Fruit fly (Drosophila melanogaster) whole organism, prepupa: ENCODE measurements around the gene CG31342.
A peak's percentile ranks its signal among the peaks of the same experiment; 100 is the strongest.

ENCODE experiments used
- Blimp-1 ChIP-seq: fragments of 200-800 bp; sonication (Bioruptor generic); optimal IDR thresholded peaks from 3 replicates; lab custom pipeline; 2017; ENCODE audit warnings: missing biosample characterization, missing genetic modification characterization, mild to moderate bottlenecking, moderate library complexity, missing genetic modification reagents
- CG10631 ChIP-seq: fragments of 200-800 bp; sonication (Bioruptor generic); optimal IDR thresholded peaks from 2 replicates; lab custom pipeline; 2016; ENCODE audit warnings: missing biosample characterization, missing genetic modification characterization
- CG10669 ChIP-seq: fragments of 200-800 bp; sonication (Bioruptor generic); optimal IDR thresholded peaks from 3 replicates; lab custom pipeline; 2018; ENCODE audit warnings: missing biosample characterization, mild to moderate bottlenecking, missing genetic modification characterization, moderate library complexity
- CG11294 ChIP-seq: fragments of 200-800 bp; sonication (Bioruptor generic); IDR thresholded peaks from 2 replicates; pipeline ENCODE4 v1.3.6; 2022; ENCODE audit warnings: missing biosample characterization, missing genetic modification characterization
- CG11762 ChIP-seq: fragments of 200-800 bp; sonication (Bioruptor generic); optimal IDR thresholded peaks from 3 replicates; lab custom pipeline; 2016; ENCODE audit warnings: missing biosample characterization, missing genetic modification characterization; ENCODE audit not compliant: insufficient read depth
- CG11902 ChIP-seq: fragments of 200-800 bp; sonication (Bioruptor generic); optimal IDR thresholded peaks from 3 replicates; lab custom pipeline; 2016; ENCODE audit warnings: missing biosample characterization, missing genetic modification characterization
- CG15336 ChIP-seq: fragments of 200-800 bp; sonication (Bioruptor generic); IDR thresholded peaks from 2 replicates; pipeline ENCODE4 v1.3.6; 2022; ENCODE audit warnings: missing biosample characterization, missing genetic modification characterization
- CG1621 ChIP-seq: fragments of 200-800 bp; sonication (Bioruptor generic); optimal IDR thresholded peaks from 3 replicates; lab custom pipeline; 2018; ENCODE audit warnings: missing biosample characterization, mild to moderate bottlenecking, missing genetic modification characterization
- CG16779 ChIP-seq: fragments of 200-800 bp; sonication (Bioruptor generic); optimal IDR thresholded peaks from 3 replicates; lab custom pipeline; 2017; ENCODE audit warnings: missing biosample characterization, mild to moderate bottlenecking, missing genetic modification characterization
- CG31627 ChIP-seq: fragments of 200-800 bp; sonication (Bioruptor generic); optimal IDR thresholded peaks from 3 replicates; lab custom pipeline; 2016; ENCODE audit warnings: missing biosample characterization, missing genetic modification characterization
- CG32006 ChIP-seq: fragments of 200-800 bp; sonication (Bioruptor generic); optimal IDR thresholded peaks from 3 replicates; lab custom pipeline; 2017; ENCODE audit warnings: missing biosample characterization, mild to moderate bottlenecking, missing genetic modification characterization
- CG4318 ChIP-seq: fragments of 200-800 bp; sonication (Bioruptor generic); optimal IDR thresholded peaks from 3 replicates; lab custom pipeline; 2017; ENCODE audit warnings: missing biosample characterization, mild to moderate bottlenecking, missing genetic modification characterization
- CG6163 ChIP-seq: fragments of 200-800 bp; sonication (Bioruptor generic); IDR thresholded peaks from 3 replicates; pipeline ENCODE4 v1.3.6; 2022; ENCODE audit warnings: missing biosample characterization, missing genetic modification characterization
- CG6276 ChIP-seq: fragments of 200-800 bp; sonication (Bioruptor generic); optimal IDR thresholded peaks from 2 replicates; lab custom pipeline; 2017; ENCODE audit warnings: missing biosample characterization, mild to moderate bottlenecking, missing genetic modification characterization
- CG6792 ChIP-seq: fragments of 200-800 bp; sonication (Bioruptor generic); optimal IDR thresholded peaks from 3 replicates; lab custom pipeline; 2016; ENCODE audit warnings: missing biosample characterization, missing genetic modification characterization
- CG7368 ChIP-seq: fragments of 200-800 bp; sonication (Bioruptor generic); optimal IDR thresholded peaks from 3 replicates; lab custom pipeline; 2016; ENCODE audit warnings: missing biosample characterization, missing genetic modification characterization
- CG8319 ChIP-seq: fragments of 200-800 bp; sonication (Bioruptor generic); optimal IDR thresholded peaks from 3 replicates; lab custom pipeline; 2016; ENCODE audit warnings: missing biosample characterization, missing genetic modification characterization
- CG8632 ChIP-seq: fragments of 200-800 bp; sonication (Bioruptor generic); optimal IDR thresholded peaks from 3 replicates; lab custom pipeline; 2016; ENCODE audit warnings: missing biosample characterization, missing genetic modification characterization
- CG9139 ChIP-seq: fragments of 200-800 bp; sonication (Bioruptor generic); optimal IDR thresholded peaks from 3 replicates; lab custom pipeline; 2017; ENCODE audit warnings: missing biosample characterization, mild to moderate bottlenecking, missing genetic modification characterization
- Eip75B ChIP-seq: fragments of 200-800 bp; sonication (Bioruptor generic); optimal IDR thresholded peaks from 3 replicates; lab custom pipeline; 2016; ENCODE audit warnings: missing biosample characterization, missing genetic modification characterization
- Eip78C ChIP-seq: fragments of 200-800 bp; sonication (Bioruptor generic); peaks from one replicate; lab custom pipeline; 2016; ENCODE audit warnings: missing biosample characterization, missing genetic modification characterization
- Ets96B ChIP-seq: fragments of 200-800 bp; optimal IDR thresholded peaks from 2 replicates; lab custom pipeline; 2019; ENCODE audit warnings: missing biosample characterization, mild to moderate bottlenecking, missing genetic modification characterization, moderate library complexity
- Gug ChIP-seq: fragments of 200-800 bp; sonication (Bioruptor generic); IDR thresholded peaks from 2 replicates; pipeline ENCODE4 v1.3.6; 2022; ENCODE audit warnings: missing biosample characterization, missing genetic modification characterization
- Hr38 ChIP-seq: sonication (Bioruptor generic); optimal IDR thresholded peaks from 2 replicates; lab custom pipeline; 2016; ENCODE audit warnings: missing biosample characterization, missing genetic modification characterization
- Hr39 ChIP-seq: fragments of 200-800 bp; sonication (Bioruptor generic); optimal IDR thresholded peaks from 2 replicates; lab custom pipeline; 2016; ENCODE audit warnings: missing biosample characterization, missing genetic modification characterization
- Hr4 ChIP-seq: fragments of 200-800 bp; sonication (Bioruptor generic); optimal IDR thresholded peaks from 3 replicates; lab custom pipeline; 2016; ENCODE audit warnings: missing biosample characterization, missing genetic modification characterization
- OdsH ChIP-seq: fragments of 200-800 bp; sonication (Bioruptor generic); optimal IDR thresholded peaks from 3 replicates; lab custom pipeline; 2016; ENCODE audit warnings: missing biosample characterization, missing genetic modification characterization
- Smox ChIP-seq: fragments of 200-800 bp; sonication (Bioruptor generic); optimal IDR thresholded peaks from 3 replicates; lab custom pipeline; 2016; ENCODE audit warnings: missing biosample characterization, missing genetic modification characterization
- Sox102F ChIP-seq: fragments of 200-800 bp; sonication (Bioruptor generic); optimal IDR thresholded peaks from 2 replicates; lab custom pipeline; 2016; ENCODE audit warnings: missing biosample characterization, mild to moderate bottlenecking, missing genetic modification characterization
- Sox14 ChIP-seq: fragments of 200-800 bp; sonication (Bioruptor generic); optimal IDR thresholded peaks from 3 replicates; lab custom pipeline; 2016; ENCODE audit warnings: missing biosample characterization, missing genetic modification characterization
- Sox15 ChIP-seq: fragments of 200-800 bp; sonication (Bioruptor generic); optimal IDR thresholded peaks from 3 replicates; lab custom pipeline; 2016; ENCODE audit warnings: missing biosample characterization, missing genetic modification characterization
- achi ChIP-seq: fragments of 200-800 bp; sonication (Bioruptor generic); optimal IDR thresholded peaks from 3 replicates; lab custom pipeline; 2016; ENCODE audit warnings: missing biosample characterization, missing genetic modification characterization
- acj6 ChIP-seq: fragments of 200-800 bp; sonication (Bioruptor generic); optimal IDR thresholded peaks from 3 replicates; lab custom pipeline; 2016; ENCODE audit warnings: missing biosample characterization, missing genetic modification characterization
- cyc ChIP-seq: fragments of 200-800 bp; sonication (Bioruptor generic); optimal IDR thresholded peaks from 3 replicates; lab custom pipeline; 2016; ENCODE audit warnings: missing biosample characterization, missing genetic modification characterization
- dac ChIP-seq: fragments of 200-800 bp; sonication (Bioruptor generic); optimal IDR thresholded peaks from 2 replicates; lab custom pipeline; 2017; ENCODE audit warnings: missing biosample characterization, mild to moderate bottlenecking, missing genetic modification characterization
- dsx ChIP-seq: fragments of 200-800 bp; optimal IDR thresholded peaks from 3 replicates; lab custom pipeline; 2019; ENCODE audit warnings: missing biosample characterization, mild to moderate bottlenecking, missing genetic modification characterization, moderate library complexity; ENCODE audit not compliant: poor library complexity, severe bottlenecking
- eg ChIP-seq: fragments of 200-800 bp; sonication (Bioruptor generic); IDR thresholded peaks from 3 replicates; pipeline ENCODE4 v1.3.6; 2022; ENCODE audit warnings: missing biosample characterization, missing genetic modification characterization
- esn ChIP-seq: fragments of 200-800 bp; sonication (Bioruptor generic); optimal IDR thresholded peaks from 2 replicates; lab custom pipeline; 2016; ENCODE audit warnings: missing biosample characterization, mild to moderate bottlenecking, missing genetic modification characterization, moderate library complexity
- fd59A ChIP-seq: fragments of 200-800 bp; sonication (Bioruptor generic); optimal IDR thresholded peaks from 2 replicates; lab custom pipeline; 2017; ENCODE audit warnings: missing biosample characterization, mild to moderate bottlenecking, missing genetic modification characterization, missing genetic modification reagents
- lz ChIP-seq: fragments of 200-800 bp; sonication (Bioruptor generic); optimal IDR thresholded peaks from 3 replicates; lab custom pipeline; 2016; ENCODE audit warnings: missing biosample characterization, missing genetic modification characterization
- net ChIP-seq: fragments of 200-800 bp; sonication (Bioruptor generic); optimal IDR thresholded peaks from 3 replicates; lab custom pipeline; 2016; ENCODE audit warnings: missing biosample characterization, missing genetic modification characterization
- spab ChIP-seq: fragments of 200-800 bp; sonication (Bioruptor generic); optimal IDR thresholded peaks from 2 replicates; lab custom pipeline; 2017; ENCODE audit warnings: missing biosample characterization, mild to moderate bottlenecking, missing genetic modification characterization, missing genetic modification reagents
- ss ChIP-seq, 2 experiments: fragments of 200-800 bp; sonication (Bioruptor generic); optimal IDR thresholded peaks; 2 replicates in 1 of 2; 3 replicates in 1 of 2; lab custom pipeline; 2017 to 2018; ENCODE audit warnings: mild to moderate bottlenecking in 2 of 2, missing biosample characterization in 2 of 2, missing genetic modification characterization in 2 of 2, moderate library complexity in 1 of 2
- svp ChIP-seq: fragments of 200-800 bp; sonication (Bioruptor generic); peaks from one replicate; lab custom pipeline; 2016; ENCODE audit warnings: missing biosample characterization, missing genetic modification characterization
- topi ChIP-seq: fragments of 200-800 bp; sonication (Bioruptor generic); optimal IDR thresholded peaks from 3 replicates; lab custom pipeline; 2016; ENCODE audit warnings: missing biosample characterization, missing genetic modification characterization
- vri ChIP-seq: fragments of 200-800 bp; sonication (Bioruptor generic); optimal IDR thresholded peaks from 3 replicates; lab custom pipeline; 2016; ENCODE audit warnings: missing biosample characterization, mild to moderate bottlenecking, missing genetic modification characterization

The CG31342 gene

DNA sequence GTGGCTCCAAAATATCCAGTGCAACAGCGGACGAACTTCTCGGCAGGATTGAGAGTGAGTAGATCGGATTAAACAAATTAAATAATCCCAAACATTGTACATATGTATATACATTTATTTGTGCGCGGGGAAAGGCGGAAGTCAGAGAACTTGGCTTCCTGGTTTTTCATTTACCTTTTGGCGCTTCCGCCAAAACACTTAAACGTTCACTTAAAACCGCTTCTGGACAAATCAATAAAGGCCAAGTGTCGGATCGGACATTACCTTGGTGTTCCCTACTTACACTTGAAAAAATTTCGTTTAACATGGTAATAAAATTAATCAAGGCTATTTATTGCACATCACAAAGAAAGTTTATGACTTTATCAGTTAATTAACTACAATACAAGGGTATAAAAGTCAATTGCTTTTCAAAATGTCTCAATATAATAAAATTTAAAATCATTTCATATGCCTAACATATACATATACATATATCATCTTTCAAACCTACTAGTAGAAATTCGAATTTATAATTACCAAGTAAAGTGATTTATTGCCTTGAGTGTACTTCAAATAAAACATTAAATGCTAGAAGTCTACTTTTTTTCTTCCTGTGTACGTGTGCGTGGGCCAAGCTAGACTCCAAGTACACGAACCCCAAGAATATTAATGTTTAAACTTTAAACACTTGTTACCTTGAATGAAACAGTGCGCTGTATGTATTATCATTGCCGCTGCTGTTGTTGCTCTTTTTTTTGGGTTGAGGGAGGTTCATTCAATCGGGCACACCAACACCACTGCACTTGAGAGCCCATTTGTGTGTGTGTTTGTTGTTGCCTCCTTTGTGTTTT, 4.3 kb upstream of the CG31342 start (continued):
- TF ChIP-seq eg (peak; percentile 79), acj6 (peak; percentile 72), CG10669 (peak; percentile 77), Eip75B (GFP tag; lab: Kevin White, UChicago) (peak; percentile 81), CG11294 (0 out of 2 replicates have a peak, but pooled peaks have one; percentile 67), CG6163 (GFP tag; lab: Robert Waterston, UW) (peak; percentile 62), ss (GFP tag; optimal IDR thresholded peaks at IDR 0.05; lab: Kevin White, UChicago) (peak; percentile 55 to 76), Smox (GFP tag; lab: Kevin White, UChicago) (peak; percentile 74), CG15336 (GFP tag; lab: Robert Waterston, UW) (peak; percentile 79), esn (GFP tag; lab: Kevin White, UChicago) (peak; percentile 85)

DNA sequence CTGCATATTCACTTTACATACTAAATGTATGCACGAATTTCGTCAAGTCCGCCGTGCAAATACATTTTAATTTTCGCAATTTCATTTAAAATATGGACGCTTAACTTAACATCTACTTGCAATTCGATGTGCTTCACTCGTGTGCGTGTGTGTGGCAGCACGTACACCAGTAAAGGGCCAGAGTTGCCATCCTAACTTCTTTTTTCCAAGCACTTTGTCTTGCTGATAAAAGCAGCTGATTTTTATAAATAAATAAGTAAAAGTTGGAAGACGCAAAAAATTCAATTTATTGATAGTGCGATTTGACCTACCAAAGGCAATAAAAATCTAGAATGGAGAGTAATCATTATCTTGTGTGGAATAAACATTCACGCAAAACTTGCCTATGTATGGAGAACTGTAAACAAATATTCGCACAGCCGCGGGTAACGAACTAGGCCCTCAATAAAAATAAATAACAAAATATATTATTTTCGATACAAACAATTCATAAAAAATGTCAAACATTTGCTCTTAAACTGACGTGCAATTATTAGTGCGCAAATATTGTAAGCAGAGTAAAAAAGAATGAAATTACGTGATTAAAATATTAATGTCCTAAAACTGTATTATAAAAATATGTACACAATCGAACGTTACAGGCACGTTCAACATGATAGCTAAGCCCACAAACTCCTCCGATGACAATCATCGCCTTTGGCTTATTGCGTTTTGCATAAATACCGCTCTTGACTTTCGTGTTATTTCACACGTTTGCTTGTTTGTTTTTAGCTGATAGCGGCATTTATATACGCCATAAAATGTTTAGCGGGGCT, 3.5 kb upstream of the CG31342 start:
- peak; percentile 30 for TF ChIP-seq Sox14 (GFP tag; lab: Kevin White, UChicago)
- TF ChIP-seq CG8319 = no peak
- TF ChIP-seq Sox102F (GFP tag; lab: Kevin White, UChicago) = no peak
- TF ChIP-seq Hr39 (GFP tag; lab: Kevin White, UChicago) = peak; percentile 50
- peak; percentile 63 for TF ChIP-seq Ets96B (tag; lab: Kevin White, UChicago)
- TF ChIP-seq CG10669 = peak; percentile 76
- peak; percentile 65 for TF ChIP-seq topi (GFP tag; lab: Kevin White, UChicago)
- TF ChIP-seq net (GFP tag; lab: Kevin White, UChicago) = peak; percentile 59
- TF ChIP-seq CG8632 (GFP tag; lab: Kevin White, UChicago) = peak; percentile 72
- peak; percentile 61 for TF ChIP-seq achi (GFP tag; lab: Kevin White, UChicago)
- peak; percentile 87 for TF ChIP-seq eg
- no peak for TF ChIP-seq Blimp-1 (GFP tag; lab: Kevin White, UChicago)
- peak; percentile 58 for TF ChIP-seq fd59A (GFP tag; lab: Kevin White, UChicago)
- peak; percentile 42 for TF ChIP-seq Eip75B (GFP tag; lab: Kevin White, UChicago)
- TF ChIP-seq ss (GFP tag; optimal IDR thresholded peaks at IDR 0.05; lab: Kevin White, UChicago) = peak; percentile 20 to 56
- TF ChIP-seq CG6792 = peak; percentile 53
- TF ChIP-seq Sox15 (GFP tag; lab: Kevin White, UChicago) = peak; percentile 40
- TF ChIP-seq Hr38 (GFP tag; lab: Kevin White, UChicago) = no peak
- peak; percentile 51 for TF ChIP-seq svp (GFP tag; lab: Kevin White, UChicago)
- peak; percentile 44 for TF ChIP-seq CG11762 (GFP tag; lab: Kevin White, UChicago)
- peak; percentile 65 for TF ChIP-seq Hr4 (GFP tag; lab: Kevin White, UChicago)
- peak; percentile 31 for TF ChIP-seq cyc (GFP tag; lab: Kevin White, UChicago)
- peak; percentile 50 for TF ChIP-seq CG15336 (GFP tag; lab: Robert Waterston, UW)
- TF ChIP-seq CG9139 (GFP tag; lab: Kevin White, UChicago) = no peak
- TF ChIP-seq OdsH (GFP tag; lab: Kevin White, UChicago) = peak; percentile 63
- TF ChIP-seq CG1621 (tag; lab: Kevin White, UChicago) = peak; percentile 29
- no peak for TF ChIP-seq CG7368
- TF ChIP-seq CG6276 (GFP tag; lab: Kevin White, UChicago) = peak; percentile 70
- no peak for TF ChIP-seq CG16779
- TF ChIP-seq lz (GFP tag; lab: Kevin White, UChicago) = peak; percentile 44
- peak; percentile 93 for TF ChIP-seq Eip78C
- TF ChIP-seq CG10631 = peak; percentile 49
- TF ChIP-seq CG31627 (GFP tag; lab: Kevin White, UChicago) = peak; percentile 49
- TF ChIP-seq CG11902 = peak; percentile 32
- peak; percentile 44 for TF ChIP-seq dsx (GFP tag; lab: Kevin White, UChicago)
- peak; percentile 44 for TF ChIP-seq vri
- peak; percentile 67 for TF ChIP-seq CG6163 (GFP tag; lab: Robert Waterston, UW)
- TF ChIP-seq spab (GFP tag; lab: Kevin White, UChicago) = no peak
- peak; percentile 79 for TF ChIP-seq CG32006 (GFP tag; lab: Kevin White, UChicago)
- TF ChIP-seq Gug = peak; percentile 62
- TF ChIP-seq dac (GFP tag; lab: Kevin White, UChicago) = peak; percentile 25
- TF ChIP-seq CG4318 (GFP tag; lab: Kevin White, UChicago) = peak; percentile 68
